Fruit fly (Drosophila melanogaster) whole organism, wandering third instar larva: ENCODE measurements around the gene Cpr65Av.

Experiments
- Abd-B ChIP-seq: fragments of >200 bp; optimal IDR thresholded peaks from 2 replicates; lab custom pipeline; 2017; ENCODE audit warnings: missing biosample characterization, missing genetic modification characterization
- CG9705 ChIP-seq: fragments of 200-800 bp; sonication (Bioruptor generic); optimal IDR thresholded peaks from 2 replicates; lab custom pipeline; 2018; ENCODE audit warnings: missing biosample characterization, mild to moderate bottlenecking, missing genetic modification characterization
- GATAd ChIP-seq: sonication (Bioruptor generic); optimal IDR thresholded peaks from 2 replicates; lab custom pipeline; 2016; ENCODE audit warnings: missing biosample characterization, missing genetic modification characterization
- Myc ChIP-seq: fragments of >200 bp; optimal IDR thresholded peaks from 2 replicates; lab custom pipeline; 2017
- fru ChIP-seq: fragments of 200-800 bp; sonication (Bioruptor generic); optimal IDR thresholded peaks from 3 replicates; lab custom pipeline; 2016; ENCODE audit warnings: missing biosample characterization, mild to moderate bottlenecking, missing genetic modification characterization
- pan ChIP-seq: fragments of >200 bp; optimal IDR thresholded peaks from 2 replicates; lab custom pipeline; 2017

DNA sequence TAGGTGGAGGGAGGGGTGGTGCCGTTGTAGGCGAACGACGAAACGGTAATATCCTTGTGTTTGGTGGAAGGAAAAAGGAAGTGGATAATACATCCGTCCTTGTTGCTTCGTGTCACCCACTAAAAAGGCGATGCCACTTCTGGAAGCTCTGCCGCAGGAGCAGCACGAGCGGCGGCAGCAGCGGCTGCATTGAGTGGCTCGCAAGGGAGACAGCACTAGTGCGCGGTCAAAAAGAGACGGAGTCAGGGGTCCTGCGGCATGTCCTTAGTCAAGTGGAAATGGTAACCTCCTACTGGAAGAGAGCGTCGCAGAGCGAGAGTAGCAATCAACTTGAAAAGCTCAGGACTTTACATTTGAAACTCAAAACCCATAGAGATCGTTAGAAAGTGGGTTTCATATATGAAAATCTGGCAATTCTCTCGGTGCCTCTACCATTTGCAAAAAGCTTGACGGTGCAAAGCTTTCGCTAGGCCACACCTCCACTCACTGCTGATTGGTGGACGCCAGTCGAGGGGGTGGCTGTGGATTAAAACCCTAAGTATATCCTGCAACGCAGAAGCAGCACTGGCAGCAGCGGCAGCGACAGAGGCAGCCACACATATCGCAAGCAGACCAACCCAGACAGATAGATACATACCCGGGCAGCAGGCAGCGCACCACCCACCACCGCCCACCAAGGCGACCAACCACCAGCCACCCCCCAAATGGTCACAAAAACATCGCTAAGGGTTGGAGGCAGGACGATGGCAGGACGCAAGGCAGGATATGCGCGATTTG, 28.9 kb downstream of the Cpr65Av start:
- no peak for TF ChIP-seq pan (lab: Kevin White, UChicago)
- no peak for TF ChIP-seq CG9705 (GFP tag; lab: Kevin White, UChicago)
- TF ChIP-seq GATAd = no peak
- no peak for TF ChIP-seq fru (GFP tag; lab: Kevin White, UChicago)
- TF ChIP-seq Abd-B = no peak
- TF ChIP-seq Myc = no peak
